Fruit fly (Drosophila melanogaster) whole organism, embryonic: Measurements from ENCODE around the gene SmydA-2.

Experiments used
- Hr39 ChIP-seq: fragments of >200 bp; optimal IDR thresholded peaks from 2 replicates; lab custom pipeline; 2017
- trh ChIP-seq: fragments of 200-800 bp; sonication (Bioruptor generic); optimal IDR thresholded peaks from 2 replicates; lab custom pipeline; 2016; ENCODE audit warnings: missing biosample characterization, missing genetic modification characterization

dm6 chr3L:19027172-19027571, 24.1 kb upstream of the SmydA-2 start:
- TF ChIP-seq trh (GFP tag; lab: Kevin White, UChicago), result no peak
- TF ChIP-seq Hr39 (lab: Kevin White, UChicago), result no peak
